Worm (Caenorhabditis elegans): ENCODE results near the gene gcy-11.

The gcy-11 gene

DNA sequence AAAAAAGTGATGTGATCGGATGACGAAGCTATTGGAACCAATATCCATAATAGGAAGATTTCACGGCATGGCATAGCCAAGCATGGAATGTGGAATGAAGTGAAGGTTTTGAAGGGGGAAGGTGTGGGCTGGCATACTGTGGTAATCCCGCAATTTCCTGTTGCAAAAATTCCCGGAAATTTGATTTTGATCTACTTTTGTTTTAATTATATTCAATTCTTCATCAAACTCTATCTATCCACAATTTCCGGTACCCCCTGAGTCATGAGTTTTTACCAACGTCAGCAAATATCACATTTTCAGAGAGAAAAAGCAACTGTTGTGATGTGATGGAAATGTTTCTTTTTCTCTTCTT, at the start of gene gcy-11:
Gene gcy-11 (minus strand): TSS at position 101 of the 355 bp plus-strand sequence.
- TF ChIP-seq ztf-29 (GFP tag; IDR thresholded peaks at IDR 0.05): no peak
- TF ChIP-seq klf-2 (GFP tag; conservative IDR thresholded peaks at IDR 0.05): no peak
- no peak for TF ChIP-seq med-1 (GFP tag; optimal IDR thresholded peaks at IDR 0.05; ENCODE audit: insufficient read depth)

ce11 chrX:17100656-17101055, 45.3 kb upstream of the gcy-11 start, which contains the start of gene lido-2:
TSS of gene lido-2 (minus strand) at chrX:17100756.
- no peak for TF ChIP-seq ztf-29 (GFP tag; IDR thresholded peaks at IDR 0.05)
- TF ChIP-seq T22C8.4 (GFP tag; IDR thresholded peaks at IDR 0.05): no peak
- no peak for TF ChIP-seq tab-1 (GFP tag; IDR thresholded peaks at IDR 0.05)
- TF ChIP-seq klf-2 (GFP tag; conservative IDR thresholded peaks at IDR 0.05): no peak
- TF ChIP-seq med-1 (GFP tag; optimal IDR thresholded peaks at IDR 0.05; ENCODE audit: insufficient read depth): no peak
- TF ChIP-seq cog-1 (tag; optimal IDR thresholded peaks at IDR 0.05): no peak
- TF ChIP-seq ztf-23 (GFP tag; IDR thresholded peaks at IDR 0.05): no peak
- TF ChIP-seq ref-1 (GFP tag; conservative IDR thresholded peaks at IDR 0.05): no peak
- no peak for TF ChIP-seq flt-1 (GFP tag; IDR thresholded peaks at IDR 0.05)

- TF ChIP-seq med-1 (GFP tag; optimal IDR thresholded peaks at IDR 0.05; ENCODE audit: insufficient read depth): no peak
- no peak for TF ChIP-seq flt-1 (GFP tag; IDR thresholded peaks at IDR 0.05)
- no peak for TF ChIP-seq klf-2 (GFP tag; conservative IDR thresholded peaks at IDR 0.05)
- no peak for TF ChIP-seq tab-1 (GFP tag; IDR thresholded peaks at IDR 0.05)
- no peak for TF ChIP-seq ref-1 (GFP tag; conservative IDR thresholded peaks at IDR 0.05)
- no peak for TF ChIP-seq cog-1 (tag; optimal IDR thresholded peaks at IDR 0.05)
- TF ChIP-seq ztf-29 (GFP tag; IDR thresholded peaks at IDR 0.05): no peak
- TF ChIP-seq T22C8.4 (GFP tag; IDR thresholded peaks at IDR 0.05): no peak
- TF ChIP-seq ztf-23 (GFP tag; IDR thresholded peaks at IDR 0.05): no peak
These were observed 41.3 kb upstream of the gcy-11 start, which contains the start of gene lido-1 for ce11 chrX:17096508-17097234. TSS of gene lido-1 (minus strand) at chrX:17096558.

ce11 chrX:17093199-17093598, 37.8 kb upstream of the gcy-11 start, which contains the start of gene C08A9.3:
TSS of gene C08A9.3 (minus strand) at chrX:17093299.
- no peak for TF ChIP-seq ztf-29 (GFP tag; IDR thresholded peaks at IDR 0.05)
- TF ChIP-seq klf-2 (GFP tag; conservative IDR thresholded peaks at IDR 0.05): no peak
- TF ChIP-seq med-1 (GFP tag; optimal IDR thresholded peaks at IDR 0.05; ENCODE audit: insufficient read depth): no peak
- no peak for TF ChIP-seq flt-1 (GFP tag; IDR thresholded peaks at IDR 0.05)
- TF ChIP-seq T22C8.4 (GFP tag; IDR thresholded peaks at IDR 0.05): no peak

- TF ChIP-seq klf-2 (GFP tag; conservative IDR thresholded peaks at IDR 0.05): no peak
- no peak for TF ChIP-seq T22C8.4 (GFP tag; IDR thresholded peaks at IDR 0.05)
- no peak for TF ChIP-seq ztf-29 (GFP tag; IDR thresholded peaks at IDR 0.05)
- TF ChIP-seq tab-1 (GFP tag; IDR thresholded peaks at IDR 0.05): no peak
- TF ChIP-seq med-1 (GFP tag; optimal IDR thresholded peaks at IDR 0.05; ENCODE audit: insufficient read depth): no peak
- no peak for TF ChIP-seq flt-1 (GFP tag; IDR thresholded peaks at IDR 0.05)
- no peak for TF ChIP-seq ztf-23 (GFP tag; IDR thresholded peaks at IDR 0.05)
These were observed 37.0 kb upstream of the gcy-11 start, which contains the start of gene sod-3 for ce11 chrX:17092416-17092815. TSS of gene sod-3 (plus strand) at chrX:17092753.

- no peak for TF ChIP-seq cog-1 (tag; optimal IDR thresholded peaks at IDR 0.05)
- no peak for TF ChIP-seq tab-1 (GFP tag; IDR thresholded peaks at IDR 0.05)
- TF ChIP-seq flt-1 (GFP tag; IDR thresholded peaks at IDR 0.05): no peak
- no peak for TF ChIP-seq T22C8.4 (GFP tag; IDR thresholded peaks at IDR 0.05)
- TF ChIP-seq ref-1 (GFP tag; conservative IDR thresholded peaks at IDR 0.05): no peak
- no peak for TF ChIP-seq ztf-29 (GFP tag; IDR thresholded peaks at IDR 0.05)
- TF ChIP-seq ztf-23 (GFP tag; IDR thresholded peaks at IDR 0.05): no peak
- TF ChIP-seq med-1 (GFP tag; optimal IDR thresholded peaks at IDR 0.05; ENCODE audit: insufficient read depth): no peak
- TF ChIP-seq klf-2 (GFP tag; conservative IDR thresholded peaks at IDR 0.05): no peak
These were observed 25.4 kb upstream of the gcy-11 start, which contains the start of the genes irld-23 and C08A9.10 for ce11 chrX:17080635-17081376. TSS of gene irld-23 (minus strand) at chrX:17080685. TSS of gene C08A9.10 (plus strand) at chrX:17081179.

DNA sequence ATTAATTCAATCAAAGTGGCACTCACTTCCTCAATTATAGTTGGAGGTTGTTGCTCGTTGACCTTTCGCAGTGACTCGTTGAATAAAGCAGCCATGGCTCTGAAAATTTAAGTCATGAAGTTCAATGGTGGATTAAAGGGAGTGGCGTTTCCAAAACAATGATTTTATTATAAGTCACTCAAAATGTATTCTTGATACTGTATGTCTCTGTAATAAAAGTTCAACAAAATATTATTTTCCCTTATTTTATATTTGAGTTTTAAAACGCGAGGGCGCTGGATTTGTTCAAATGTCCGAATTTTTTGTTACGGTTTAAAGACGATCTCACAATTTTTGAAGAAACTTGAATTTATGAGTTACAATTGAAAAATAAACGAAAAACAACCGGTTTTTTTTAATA, 16.7 kb upstream of the gcy-11 start, which contains the start of gene C30G4.4:
Gene C30G4.4 (minus strand): TSS at position 101 of the 400 bp plus-strand sequence.
- TF ChIP-seq flt-1 (GFP tag; IDR thresholded peaks at IDR 0.05) (no peak), tab-1 (GFP tag; IDR thresholded peaks at IDR 0.05) (no peak), cog-1 (tag; optimal IDR thresholded peaks at IDR 0.05) (no peak)

- TF ChIP-seq cog-1 (tag; optimal IDR thresholded peaks at IDR 0.05): no peak
- TF ChIP-seq T22C8.4 (GFP tag; IDR thresholded peaks at IDR 0.05): no peak
- TF ChIP-seq med-1 (GFP tag; optimal IDR thresholded peaks at IDR 0.05; ENCODE audit: insufficient read depth): no peak
- no peak for TF ChIP-seq ref-1 (GFP tag; conservative IDR thresholded peaks at IDR 0.05)
- TF ChIP-seq flt-1 (GFP tag; IDR thresholded peaks at IDR 0.05): no peak
- no peak for TF ChIP-seq ztf-23 (GFP tag; IDR thresholded peaks at IDR 0.05)
- no peak for TF ChIP-seq tab-1 (GFP tag; IDR thresholded peaks at IDR 0.05)
- no peak for TF ChIP-seq klf-2 (GFP tag; conservative IDR thresholded peaks at IDR 0.05)
- TF ChIP-seq ztf-29 (GFP tag; IDR thresholded peaks at IDR 0.05): no peak
These were observed 15.1 kb upstream of the gcy-11 start for ce11 chrX:17070495-17070894.

DNA sequence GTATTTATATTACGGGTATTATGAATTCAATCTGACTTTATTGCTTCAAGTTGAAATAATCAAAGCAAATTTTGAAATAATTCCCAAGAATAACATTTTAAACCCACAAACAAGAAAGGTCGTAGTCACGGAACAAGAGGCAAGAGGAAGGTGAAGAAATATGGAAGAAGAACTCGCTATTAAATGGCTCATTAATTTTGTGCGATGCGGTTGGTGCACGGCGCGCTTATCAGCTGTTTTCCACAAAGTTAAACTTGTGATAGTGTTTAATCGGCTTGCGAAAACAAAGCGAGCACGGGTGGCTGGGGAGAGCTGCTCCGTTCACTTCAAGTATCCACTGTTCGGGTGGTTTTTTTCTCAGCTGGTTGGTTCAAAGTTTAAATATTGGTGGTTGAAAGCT, 11.6 kb upstream of the gcy-11 start:
- TF ChIP-seq cog-1 (tag; optimal IDR thresholded peaks at IDR 0.05) (no peak), T22C8.4 (GFP tag; IDR thresholded peaks at IDR 0.05) (no peak), ztf-29 (GFP tag; IDR thresholded peaks at IDR 0.05) (no peak)

- no peak for TF ChIP-seq ztf-29 (GFP tag; IDR thresholded peaks at IDR 0.05)
- no peak for TF ChIP-seq ref-1 (GFP tag; conservative IDR thresholded peaks at IDR 0.05)
- no peak for TF ChIP-seq tab-1 (GFP tag; IDR thresholded peaks at IDR 0.05)
- TF ChIP-seq med-1 (GFP tag; optimal IDR thresholded peaks at IDR 0.05; ENCODE audit: insufficient read depth): no peak
- TF ChIP-seq klf-2 (GFP tag; conservative IDR thresholded peaks at IDR 0.05): no peak
- no peak for TF ChIP-seq T22C8.4 (GFP tag; IDR thresholded peaks at IDR 0.05)
- no peak for TF ChIP-seq flt-1 (GFP tag; IDR thresholded peaks at IDR 0.05)
- no peak for TF ChIP-seq ztf-23 (GFP tag; IDR thresholded peaks at IDR 0.05)
These were observed 9.4 kb upstream of the gcy-11 start for ce11 chrX:17064820-17065219.

All from whole organism, midembryonic.